Worm (Caenorhabditis elegans) whole organism, L4/young adult: Measurements from ENCODE around the gene mfsd-13.2.

ENCODE experiments used
- dao-5 ChIP-seq: sonication (generic microtip); optimal IDR thresholded peaks from 2 replicates; lab custom pipeline; 2016; ENCODE audit warnings: missing genotype, missing genetic modification characterization, moderate library complexity, missing compliant biosample characterization
- him-1 ChIP-seq: sonication (generic microtip); optimal IDR thresholded peaks from 2 replicates; lab custom pipeline; 2016; ENCODE audit warnings: missing genotype, missing genetic modification reagents, missing genetic modification characterization, missing compliant biosample characterization

ce11 chrII:7155392-7155791 is 10.3 kb downstream of the mfsd-13.2 start, which contains the start of gene C27H5.2:
- TF ChIP-seq him-1 (tag; lab: Kevin White, UChicago) (no peak), dao-5 (tag; lab: Kevin White, UChicago) (no peak)
